Fruit fly (Drosophila melanogaster) whole organism: ENCODE results near the gene crp.

ENCODE experiments used
- CG8478 ChIP-seq: fragments of >200 bp; optimal IDR thresholded peaks from 2 replicates; lab custom pipeline; 2018; ENCODE audit warnings: inconsistent platforms
- Dll ChIP-seq: fragments of >200 bp; optimal IDR thresholded peaks from 2 replicates; lab custom pipeline; 2017
- EcR ChIP-seq, 2 experiments: fragments of >200 bp; optimal IDR thresholded peaks; 2 replicates each; lab custom pipeline; 2017; ENCODE audit warnings: missing biosample characterization in 2 of 2, missing genetic modification characterization in 2 of 2, missing genetic modification reagents in 2 of 2
- psq ChIP-seq: fragments of >200 bp; optimal IDR thresholded peaks from 2 replicates; lab custom pipeline; 2017

DNA sequence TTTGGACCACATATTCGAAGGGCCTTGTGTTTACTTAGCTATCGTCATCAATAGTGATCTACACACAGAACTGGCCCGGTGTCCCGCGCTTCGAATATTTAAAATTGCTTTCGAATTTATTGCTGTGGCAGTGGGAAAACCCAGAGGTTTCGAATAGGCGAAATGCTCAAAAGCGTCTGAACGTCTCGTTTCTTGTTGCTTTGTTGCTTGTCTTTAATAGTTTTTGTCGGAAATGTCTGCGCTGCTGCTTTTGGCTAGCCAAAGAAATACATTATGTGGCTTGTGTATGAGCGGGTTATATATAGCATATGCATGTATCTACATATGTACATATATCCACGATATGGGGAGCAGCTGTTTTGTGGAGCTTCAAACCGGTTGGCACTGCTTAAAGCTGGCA is 33.7 kb upstream of the crp start:
- TF ChIP-seq EcR (GFP tag; optimal IDR thresholded peaks at IDR 0.05; lab: Kevin White, UChicago) (no peak), Dll (lab: Kevin White, UChicago) (no peak), psq (lab: Kevin White, UChicago) (no peak), CG8478 (lab: Kevin White, UChicago) (no peak)
